Worm (Caenorhabditis elegans): ENCODE results near the gene F29A7.3.

DNA sequence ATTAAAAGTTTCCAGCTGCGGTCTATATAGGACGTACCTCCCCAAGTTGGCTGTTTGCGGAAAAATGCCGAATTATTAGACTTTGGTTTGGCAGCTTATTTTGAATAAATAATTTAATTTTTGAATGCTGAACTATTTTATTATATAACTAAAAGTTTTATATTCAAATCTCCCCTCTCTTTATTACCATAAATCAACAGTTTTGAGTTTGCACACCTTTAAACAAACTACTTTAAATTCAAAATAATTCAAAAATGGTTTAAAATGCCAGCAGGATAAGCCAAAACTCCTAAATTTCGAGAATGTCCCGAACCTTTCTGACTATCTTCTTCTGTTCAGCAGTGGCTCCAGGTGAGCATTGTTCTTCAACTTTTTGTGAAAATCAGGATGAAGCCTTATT lies 26.2 kb downstream of the F29A7.3 start, which contains the start of gene F08D12.3:
- no peak for TF ChIP-seq mep-1 (tag; optimal IDR thresholded peaks at IDR 0.05)
- TF ChIP-seq ztf-11 (tag; optimal IDR thresholded peaks at IDR 0.05): no peak
- no peak for TF ChIP-seq jun-1 (tag; optimal IDR thresholded peaks at IDR 0.05)
- TF ChIP-seq fkh-10 (GFP tag; optimal IDR thresholded peaks at IDR 0.05): no peak
- TF ChIP-seq F26F4.8 (GFP tag; conservative IDR thresholded peaks at IDR 0.05): no peak
- no peak for TF ChIP-seq ZK546.5 (tag; optimal IDR thresholded peaks at IDR 0.05)
- no peak for TF ChIP-seq ama-1 (optimal IDR thresholded peaks at IDR 0.05)
- TF ChIP-seq aly-2 (tag; optimal IDR thresholded peaks at IDR 0.05): no peak
- no peak for TF ChIP-seq nhr-237 (tag; optimal IDR thresholded peaks at IDR 0.05)
- TF ChIP-seq snpc-4 (tag; optimal IDR thresholded peaks at IDR 0.05): no peak
- TF ChIP-seq Y105C5A.15 (GFP tag; IDR thresholded peaks at IDR 0.05): no peak
- no peak for TF ChIP-seq lin-1 (GFP tag; IDR thresholded peaks at IDR 0.05)

Data from whole organism, L4 larva.